Fruit fly (Drosophila melanogaster): ENCODE results near the gene Traf4.

The Traf4 gene

dm6 chr2L:4400653-4401052, 38.9 kb downstream of the Traf4 start, which contains the start of gene CG33003:
Gene CG33003 (plus strand): TSS chr2L:4400953.
- TF ChIP-seq Clk (GFP tag; optimal IDR thresholded peaks at IDR 0.05): no peak

- TF ChIP-seq CG1620 (GFP tag; optimal IDR thresholded peaks at IDR 0.05) (no peak), CG11617 (GFP tag; optimal IDR thresholded peaks at IDR 0.05) (peak; percentile 18), CG7045 (GFP tag; optimal IDR thresholded peaks at IDR 0.05) (no peak), bab1 (GFP tag; optimal IDR thresholded peaks at IDR 0.05) (peak; percentile 70), CG33017 (tag; optimal IDR thresholded peaks at IDR 0.05) (peak; percentile 8), Hr96 (GFP tag; optimal IDR thresholded peaks at IDR 0.05) (peak; percentile 28)
These were observed 41.4 kb downstream of the Traf4 start, which contains the start of gene Dim1 for dm6 chr2L:4403013-4403604. Gene Dim1 (plus strand): TSS chr2L:4403251.

dm6 chr2L:4410855-4411254, 49.1 kb downstream of the Traf4 start, which contains the start of gene CG43055:
Gene CG43055 (plus strand): TSS chr2L:4411155.
- TF ChIP-seq CG7045 (GFP tag; optimal IDR thresholded peaks at IDR 0.05) (no peak), Clk (GFP tag; optimal IDR thresholded peaks at IDR 0.05) (no peak), CG14711 (tag; optimal IDR thresholded peaks at IDR 0.05) (no peak)

DNA sequence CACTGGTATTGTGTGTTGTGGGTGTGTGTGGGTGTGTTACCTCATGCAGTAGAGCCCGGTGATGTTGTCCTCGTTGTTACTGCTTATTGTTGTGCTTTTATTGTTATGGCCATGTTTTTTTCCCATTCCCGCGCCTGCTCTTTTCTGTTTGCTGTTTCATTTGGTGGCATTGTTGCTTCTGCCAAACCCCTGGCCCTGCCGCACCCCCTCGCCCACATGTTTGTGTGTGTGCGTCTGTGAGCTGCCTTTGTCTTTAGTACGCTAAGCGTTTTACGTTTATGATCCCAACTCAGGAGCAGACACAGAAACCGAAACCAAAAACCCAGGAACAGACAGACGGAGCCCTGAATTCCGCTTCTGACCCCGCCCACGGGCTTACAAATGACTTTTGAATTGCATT, 52.3 kb downstream of the Traf4 start:
- no peak for TF ChIP-seq Clk (GFP tag; optimal IDR thresholded peaks at IDR 0.05)
- no peak for TF ChIP-seq CG5204 (GFP tag; optimal IDR thresholded peaks at IDR 0.05)
- no peak for TF ChIP-seq CG33017 (tag; optimal IDR thresholded peaks at IDR 0.05)
- no peak for TF ChIP-seq bab1 (GFP tag; optimal IDR thresholded peaks at IDR 0.05)
- TF ChIP-seq cic (GFP tag; optimal IDR thresholded peaks at IDR 0.05): no peak
- TF ChIP-seq CG12768 (GFP tag; optimal IDR thresholded peaks at IDR 0.05): no peak
- TF ChIP-seq Mnt (GFP tag; optimal IDR thresholded peaks at IDR 0.05): no peak
- TF ChIP-seq CG7101 (tag; optimal IDR thresholded peaks at IDR 0.05): no peak
- TF ChIP-seq tj (GFP tag; optimal IDR thresholded peaks at IDR 0.05): no peak
- TF ChIP-seq CG1620 (GFP tag; optimal IDR thresholded peaks at IDR 0.05): no peak
- no peak for TF ChIP-seq Hr96 (GFP tag; optimal IDR thresholded peaks at IDR 0.05)
- no peak for TF ChIP-seq toe (GFP tag; optimal IDR thresholded peaks at IDR 0.05)

DNA sequence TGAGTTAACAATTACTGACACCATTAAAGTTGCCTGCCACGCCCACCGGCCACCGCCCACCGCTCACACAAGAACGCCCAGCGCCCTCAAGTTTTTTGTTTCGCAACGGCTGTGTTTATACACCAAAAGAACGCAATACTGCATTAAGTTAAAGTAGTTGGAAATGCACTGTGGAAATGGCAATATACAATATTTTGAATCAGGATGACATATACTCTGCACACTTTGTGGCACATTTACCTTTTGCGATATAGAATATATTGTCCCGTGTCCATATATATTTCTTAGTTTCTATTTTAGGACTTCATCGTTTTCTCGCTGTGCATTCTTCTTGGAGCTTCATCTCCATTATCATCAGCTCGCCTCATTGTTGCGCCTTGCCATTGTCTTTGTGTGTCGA, 54.4 kb downstream of the Traf4 start:
- TF ChIP-seq ovo (GFP tag; optimal IDR thresholded peaks at IDR 0.05): no peak
- TF ChIP-seq Hr96 (GFP tag; optimal IDR thresholded peaks at IDR 0.05): peak; percentile 10
- TF ChIP-seq tj (GFP tag; optimal IDR thresholded peaks at IDR 0.05): no peak

DNA sequence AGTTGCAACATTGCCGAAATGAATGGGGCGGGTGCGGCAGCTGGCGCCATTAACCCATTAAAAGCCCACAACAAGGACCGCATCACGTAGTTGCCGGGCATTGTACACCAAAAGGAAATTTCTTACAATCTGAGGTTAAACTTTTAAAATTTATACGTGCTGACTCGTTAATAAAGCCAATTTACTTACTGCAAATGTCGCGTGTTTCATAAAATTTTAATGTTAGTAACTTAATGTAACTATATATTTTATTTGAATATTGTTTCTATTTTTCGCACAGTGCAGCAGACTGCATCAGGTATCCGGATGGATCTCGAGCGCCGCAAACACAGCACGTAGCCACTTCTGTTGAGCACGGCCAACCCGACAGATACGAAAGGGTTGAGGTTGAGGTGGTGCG, 55.2 kb downstream of the Traf4 start:
- TF ChIP-seq pad (GFP tag; optimal IDR thresholded peaks at IDR 0.05): no peak
- no peak for TF ChIP-seq CG7101 (tag; optimal IDR thresholded peaks at IDR 0.05)
- no peak for TF ChIP-seq kay (GFP tag; ENCODE audit: borderline replicate concordance)
- no peak for TF ChIP-seq tj (GFP tag; optimal IDR thresholded peaks at IDR 0.05)
- TF ChIP-seq CG33017 (tag; optimal IDR thresholded peaks at IDR 0.05): peak; percentile 42
- no peak for TF ChIP-seq ovo (GFP tag; optimal IDR thresholded peaks at IDR 0.05)
- no peak for TF ChIP-seq bab1 (GFP tag; optimal IDR thresholded peaks at IDR 0.05)
- TF ChIP-seq Clk (GFP tag; optimal IDR thresholded peaks at IDR 0.05): no peak
- peak; percentile 43 for TF ChIP-seq CG5204 (GFP tag; optimal IDR thresholded peaks at IDR 0.05)
- TF ChIP-seq CG7045 (GFP tag; optimal IDR thresholded peaks at IDR 0.05): peak; percentile 36
- no peak for TF ChIP-seq Hr96 (GFP tag; optimal IDR thresholded peaks at IDR 0.05)
- TF ChIP-seq CG12768 (GFP tag; optimal IDR thresholded peaks at IDR 0.05): peak; percentile 13
- TF ChIP-seq Crg-1 (GFP tag; optimal IDR thresholded peaks at IDR 0.05): no peak
- TF ChIP-seq Mnt (GFP tag; optimal IDR thresholded peaks at IDR 0.05): no peak

DNA sequence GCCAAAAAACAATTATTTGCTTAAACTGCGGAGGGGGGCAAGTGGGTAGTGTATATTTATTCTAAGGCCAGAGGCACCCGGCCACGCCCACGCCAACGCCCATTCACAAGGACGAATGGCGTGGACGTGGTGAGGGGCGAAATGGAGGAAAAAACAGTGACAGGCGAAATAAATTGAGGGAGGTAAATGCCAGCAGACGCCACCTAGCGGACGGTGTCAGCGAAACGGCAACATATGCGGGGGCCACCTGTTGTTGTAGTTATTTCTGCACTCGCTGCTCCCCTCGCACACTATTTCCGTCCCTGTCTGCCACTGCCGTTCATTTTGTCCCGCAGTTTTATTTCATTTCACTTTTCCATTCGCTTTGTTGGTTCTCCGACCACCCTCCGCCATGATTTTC, 56.3 kb downstream of the Traf4 start:
- TF ChIP-seq Mnt (GFP tag; optimal IDR thresholded peaks at IDR 0.05): no peak
- no peak for TF ChIP-seq CG14711 (tag; optimal IDR thresholded peaks at IDR 0.05)
- no peak for TF ChIP-seq toe (GFP tag; optimal IDR thresholded peaks at IDR 0.05)
- TF ChIP-seq CG5204 (GFP tag; optimal IDR thresholded peaks at IDR 0.05): no peak
- no peak for TF ChIP-seq pad (GFP tag; optimal IDR thresholded peaks at IDR 0.05)
- TF ChIP-seq CG7101 (tag; optimal IDR thresholded peaks at IDR 0.05): no peak
- peak; percentile 9 for TF ChIP-seq kay (GFP tag; ENCODE audit: borderline replicate concordance)
- TF ChIP-seq Clk (GFP tag; optimal IDR thresholded peaks at IDR 0.05): no peak
- TF ChIP-seq cic (GFP tag; optimal IDR thresholded peaks at IDR 0.05): no peak

DNA sequence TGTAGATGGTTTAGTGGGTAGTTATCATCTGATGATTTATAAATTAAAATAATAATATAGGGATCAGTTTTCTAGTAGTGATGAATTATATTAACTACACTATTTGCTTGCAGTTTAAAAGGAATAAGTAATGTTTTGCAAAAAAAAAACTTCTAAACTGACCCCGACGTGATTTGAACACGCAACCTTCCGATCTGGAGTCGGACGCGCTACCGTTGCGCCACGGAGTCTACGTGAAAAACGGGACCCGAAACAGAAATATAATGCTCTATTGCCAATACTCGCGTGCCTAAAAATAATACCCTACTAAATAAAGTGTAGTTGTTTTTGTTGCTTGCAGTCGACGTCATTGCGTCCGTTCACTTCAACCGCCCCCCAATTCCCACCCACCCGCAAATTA, 57.1 kb downstream of the Traf4 start:
- TF ChIP-seq ovo (GFP tag; optimal IDR thresholded peaks at IDR 0.05) (no peak), kay (GFP tag; ENCODE audit: borderline replicate concordance) (no peak), CG33017 (tag; optimal IDR thresholded peaks at IDR 0.05) (no peak), CG11617 (GFP tag; optimal IDR thresholded peaks at IDR 0.05) (no peak), bab1 (GFP tag; optimal IDR thresholded peaks at IDR 0.05) (no peak), CG1620 (GFP tag; optimal IDR thresholded peaks at IDR 0.05) (no peak), CG7101 (tag; optimal IDR thresholded peaks at IDR 0.05) (no peak), toe (GFP tag; optimal IDR thresholded peaks at IDR 0.05) (no peak), CG5204 (GFP tag; optimal IDR thresholded peaks at IDR 0.05) (no peak), CG7045 (GFP tag; optimal IDR thresholded peaks at IDR 0.05) (no peak), cic (GFP tag; optimal IDR thresholded peaks at IDR 0.05) (no peak), Crg-1 (GFP tag; optimal IDR thresholded peaks at IDR 0.05) (no peak), cnc (optimal IDR thresholded peaks at IDR 0.05) (no peak), Mnt (GFP tag; optimal IDR thresholded peaks at IDR 0.05) (no peak), CG12768 (GFP tag; optimal IDR thresholded peaks at IDR 0.05) (no peak), pad (GFP tag; optimal IDR thresholded peaks at IDR 0.05) (no peak)

Data from whole organism, adult.